Worm (Caenorhabditis elegans) whole organism, midembryonic: ENCODE measurements around the gene Y116F11A.3.

Experiments
- cog-1 ChIP-seq: sonication (generic microtip); optimal IDR thresholded peaks from 2 replicates; lab custom pipeline; 2016; ENCODE audit warnings: missing genetic modification characterization, missing compliant biosample characterization
- flt-1 ChIP-seq: fragments of 200-800 bp; sonication (Bioruptor generic); IDR thresholded peaks from 2 replicates; pipeline ENCODE4 v1.3.6; 2022; ENCODE audit warnings: missing genetic modification characterization, missing compliant biosample characterization
- klf-2 ChIP-seq: fragments of 200-800 bp; sonication (Bioruptor generic); conservative IDR thresholded peaks from 2 replicates; pipeline ENCODE4 v1.3.6; 2022; ENCODE audit warnings: missing genetic modification reagents, missing genetic modification characterization, missing compliant biosample characterization
- tab-1 ChIP-seq: fragments of 200-800 bp; sonication (Bioruptor generic); IDR thresholded peaks from 2 replicates; pipeline ENCODE4 v1.3.6; 2022; ENCODE audit warnings: missing genetic modification characterization, missing compliant biosample characterization
- ztf-23 ChIP-seq: fragments of 200-800 bp; sonication (Bioruptor generic); IDR thresholded peaks from 2 replicates; pipeline ENCODE4 v1.3.6; 2022; ENCODE audit warnings: missing genetic modification reagents, missing genetic modification characterization, missing compliant biosample characterization

DNA sequence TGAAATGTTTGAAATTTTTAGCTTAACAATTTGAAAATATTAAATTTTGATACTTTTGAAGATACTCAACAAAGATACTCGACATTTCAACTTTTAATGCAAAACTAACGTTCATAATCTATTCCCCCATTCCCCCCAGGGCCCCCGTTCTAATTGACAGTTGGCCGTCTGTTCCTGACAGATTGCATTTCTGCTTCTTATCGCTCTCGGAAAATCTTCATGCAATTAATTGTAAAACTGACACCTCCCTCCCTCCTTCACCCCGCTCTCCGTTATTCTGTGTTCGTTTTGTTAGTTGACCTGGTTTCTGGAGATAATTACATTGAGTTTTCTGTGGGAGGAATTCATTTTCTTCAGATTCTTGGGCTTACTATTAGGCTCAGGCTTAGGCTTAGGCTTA is 10.9 kb upstream of the Y116F11A.3 start:
- TF ChIP-seq tab-1 (no peak), cog-1 (no peak), klf-2 (GFP tag; lab: Robert Waterston, UW) (no peak), ztf-23 (no peak), flt-1 (GFP tag; lab: Robert Waterston, UW) (no peak)
